Worm (Caenorhabditis elegans) whole organism, young adult: ENCODE results near the gene F10D7.10.

Source experiments
- B0336.3 ChIP-seq: fragments of 200-800 bp; sonication (Bioruptor generic); IDR thresholded peaks from 2 replicates; pipeline ENCODE4 v1.3.6; 2022; ENCODE audit warnings: missing genetic modification characterization, missing compliant biosample characterization
- F37B4.10 ChIP-seq: fragments of 200-800 bp; sonication (Bioruptor generic); IDR thresholded peaks from 2 replicates; pipeline ENCODE4 v1.3.6; 2022; ENCODE audit warnings: missing genetic modification characterization, missing compliant biosample characterization
- F52B5.7 ChIP-seq: sonication (generic microtip); optimal IDR thresholded peaks from 2 replicates; lab custom pipeline; 2016; ENCODE audit warnings: mild to moderate bottlenecking, missing genetic modification characterization, missing compliant biosample characterization
- ZK185.1 ChIP-seq: sonication (generic microtip); optimal IDR thresholded peaks from 2 replicates; lab custom pipeline; 2016; ENCODE audit warnings: mild to moderate bottlenecking, missing genetic modification characterization, missing compliant biosample characterization; ENCODE audit not compliant: poor library complexity, severe bottlenecking
- ama-1 ChIP-seq, 3 experiments: fragments of 150-350 bp in 1 of 3; sonication (generic microtip) in 2 of 3; optimal IDR thresholded peaks; 2 replicates each; lab custom pipeline; 2014 to 2018; ENCODE audit warnings: missing biosample characterization in 2 of 3, missing genetic modification characterization in 2 of 3, missing genetic modification reagents in 2 of 3
- aptf-2 ChIP-seq: fragments of 200-800 bp; sonication (Bioruptor generic); conservative IDR thresholded peaks from 2 replicates; pipeline ENCODE4 v1.3.6; 2022; ENCODE audit warnings: missing genetic modification reagents, missing genetic modification characterization, missing compliant biosample characterization
- ccch-3 ChIP-seq: fragments of 200-800 bp; sonication (Bioruptor generic); optimal IDR thresholded peaks from 2 replicates; lab custom pipeline; 2018; ENCODE audit warnings: mild to moderate bottlenecking, missing genetic modification characterization, missing compliant biosample characterization
- cebp-1 ChIP-seq, 2 experiments: fragments of 200-800 bp in 1 of 2; sonication (Bioruptor generic) in 1 of 2; sonication (generic microtip) in 1 of 2; IDR thresholded peaks in 1 of 2; optimal IDR thresholded peaks in 1 of 2; 2 replicates each; pipeline versions ENCODE4 v1.3.6 to Lab custom; 2017 to 2022; ENCODE audit warnings: missing compliant biosample characterization in 2 of 2, missing genetic modification characterization in 2 of 2, mild to moderate bottlenecking in 1 of 2, missing genetic modification reagents in 1 of 2, moderate library complexity in 1 of 2
- ceh-27 ChIP-seq: fragments of 200-800 bp; sonication (Bioruptor generic); optimal IDR thresholded peaks from 2 replicates; lab custom pipeline; 2018; ENCODE audit warnings: mild to moderate bottlenecking, missing genetic modification characterization, moderate library complexity, missing compliant biosample characterization
- ceh-40 ChIP-seq: fragments of 200-800 bp; sonication (Bioruptor generic); IDR thresholded peaks from 2 replicates; pipeline ENCODE4 v1.3.6; 2022; ENCODE audit warnings: missing genetic modification characterization, missing compliant biosample characterization
- ceh-79 ChIP-seq: sonication (generic microtip); optimal IDR thresholded peaks from 2 replicates; lab custom pipeline; 2017; ENCODE audit warnings: mild to moderate bottlenecking, missing genetic modification characterization, missing compliant biosample characterization
- chd-7 ChIP-seq: sonication (generic microtip); optimal IDR thresholded peaks from 2 replicates; lab custom pipeline; 2016; ENCODE audit warnings: mild to moderate bottlenecking, missing genetic modification characterization, moderate library complexity, missing compliant biosample characterization
- dox-1 ChIP-seq: fragments of 200-800 bp; sonication (Bioruptor generic); IDR thresholded peaks from 2 replicates; pipeline ENCODE4 v1.3.6; 2022; ENCODE audit warnings: missing genetic modification reagents, missing genetic modification characterization, missing compliant biosample characterization
- dpff-1 ChIP-seq: sonication (generic microtip); optimal IDR thresholded peaks from 2 replicates; lab custom pipeline; 2017; ENCODE audit warnings: mild to moderate bottlenecking, missing genetic modification characterization, missing compliant biosample characterization
- dpl-1 ChIP-seq: fragments of 150-350 bp; optimal IDR thresholded peaks from 2 replicates; lab custom pipeline; 2014; ENCODE audit warnings: missing biosample characterization, missing genetic modification reagents, missing genetic modification characterization
- efl-1 ChIP-seq: fragments of 150-350 bp; optimal IDR thresholded peaks from 2 replicates; lab custom pipeline; 2014; ENCODE audit warnings: missing biosample characterization, missing genetic modification reagents, missing genetic modification characterization
- egrh-3 ChIP-seq: fragments of 200-800 bp; sonication (Bioruptor generic); IDR thresholded peaks from 2 replicates; pipeline ENCODE4 v1.3.6; 2022; ENCODE audit warnings: missing genetic modification reagents, missing genetic modification characterization, missing compliant biosample characterization
- ekl-4 ChIP-seq: fragments of 200-800 bp; sonication (Bioruptor generic); IDR thresholded peaks from 2 replicates; pipeline ENCODE4 v1.3.6; 2022; ENCODE audit warnings: missing genetic modification reagents, missing genetic modification characterization, missing compliant biosample characterization
- hlh-26 ChIP-seq: fragments of 200-800 bp; sonication (Bioruptor generic); conservative IDR thresholded peaks from 2 replicates; pipeline ENCODE4 v1.3.6; 2022; ENCODE audit warnings: missing genetic modification reagents, missing genetic modification characterization, missing compliant biosample characterization
- hmg-1.2 ChIP-seq: fragments of 200-800 bp; sonication (Bioruptor generic); IDR thresholded peaks from 2 replicates; pipeline ENCODE4 v1.3.6; 2022; ENCODE audit warnings: missing genetic modification reagents, missing genetic modification characterization, missing compliant biosample characterization
- hrde-1 ChIP-seq: sonication (generic microtip); optimal IDR thresholded peaks from 2 replicates; lab custom pipeline; 2016; ENCODE audit warnings: missing genetic modification characterization, mild to moderate bottlenecking, missing compliant biosample characterization, moderate library complexity, missing genotype, missing genetic modification reagents, borderline replicate concordance
- let-526 ChIP-seq: fragments of 200-800 bp; sonication (Bioruptor generic); IDR thresholded peaks from 2 replicates; pipeline ENCODE4 v1.3.6; 2022; ENCODE audit warnings: missing genetic modification reagents, missing genetic modification characterization, missing compliant biosample characterization
- lin-35 ChIP-seq, 3 experiments: fragments of 150-350 bp in 2 of 3; sonication (generic microtip) in 1 of 3; optimal IDR thresholded peaks; 2 replicates each; lab custom pipeline; 2014 to 2018; ENCODE audit warnings: missing biosample characterization in 3 of 3, missing genetic modification characterization in 3 of 3, missing genetic modification reagents in 3 of 3
- lin-40 ChIP-seq: sonication (generic microtip); optimal IDR thresholded peaks from 2 replicates; lab custom pipeline; 2016; ENCODE audit warnings: missing genetic modification characterization, mild to moderate bottlenecking, missing compliant biosample characterization, missing genotype, missing genetic modification reagents
- lir-1 ChIP-seq: fragments of 200-800 bp; sonication (Bioruptor generic); conservative IDR thresholded peaks from 2 replicates; pipeline ENCODE4 v1.3.6; 2022; ENCODE audit warnings: missing genetic modification reagents, missing genetic modification characterization, missing compliant biosample characterization
- madf-3 ChIP-seq: fragments of 200-800 bp; sonication (Bioruptor generic); IDR thresholded peaks from 2 replicates; pipeline ENCODE4 v1.3.6; 2022; ENCODE audit warnings: missing genetic modification reagents, missing genetic modification characterization, missing compliant biosample characterization
- mcd-1 ChIP-seq: fragments of 200-800 bp; sonication (Bioruptor generic); IDR thresholded peaks from 2 replicates; pipeline ENCODE4 v1.3.6; 2022; ENCODE audit warnings: missing genetic modification reagents, missing genetic modification characterization, missing compliant biosample characterization
- nhr-27 ChIP-seq: fragments of 200-800 bp; sonication (Bioruptor generic); optimal IDR thresholded peaks from 2 replicates; lab custom pipeline; 2018; ENCODE audit warnings: mild to moderate bottlenecking, missing genetic modification characterization, moderate library complexity, missing compliant biosample characterization
- pha-4 ChIP-seq: fragments of 150-350 bp; sonication (generic microtip); optimal IDR thresholded peaks from 2 replicates; lab custom pipeline; 2014; ENCODE audit warnings: missing biosample characterization, missing genetic modification reagents, missing genetic modification characterization
- repo-1 ChIP-seq: sonication (generic microtip); optimal IDR thresholded peaks from 2 replicates; lab custom pipeline; 2017; ENCODE audit warnings: mild to moderate bottlenecking, missing genetic modification characterization, missing compliant biosample characterization
- rpc-1 ChIP-seq, 2 experiments: fragments of 150-350 bp in 1 of 2; sonication (generic microtip) in 1 of 2; optimal IDR thresholded peaks; 2 replicates each; lab custom pipeline; 2014 to 2018; ENCODE audit warnings: missing biosample characterization in 1 of 2, missing genetic modification characterization in 1 of 2, missing genetic modification reagents in 1 of 2, missing genotype in 1 of 2
- snpc-4 ChIP-seq, 5 experiments: fragments of 150-350 bp in 1 of 5; sonication (generic microtip) in 4 of 5; optimal IDR thresholded peaks; 2 replicates each; lab custom pipeline; 2014 to 2018; ENCODE audit warnings: missing genetic modification characterization in 5 of 5, missing biosample characterization in 3 of 5, antibody characterized with exemption in 2 of 5, mild to moderate bottlenecking in 2 of 5, missing compliant biosample characterization in 2 of 5, missing genotype in 2 of 5, moderate library complexity in 2 of 5, missing genetic modification reagents in 1 of 5
- sptf-2 ChIP-seq: fragments of 200-800 bp; sonication (Bioruptor generic); optimal IDR thresholded peaks from 2 replicates; lab custom pipeline; 2018; ENCODE audit warnings: mild to moderate bottlenecking, missing genetic modification characterization, missing compliant biosample characterization
- tbp1 ChIP-seq: fragments of 200-800 bp; sonication (Bioruptor generic); optimal IDR thresholded peaks from 2 replicates; lab custom pipeline; 2018; ENCODE audit warnings: mild to moderate bottlenecking, missing genetic modification characterization, missing compliant biosample characterization
- xnd-1 ChIP-seq: sonication (generic microtip); optimal IDR thresholded peaks from 2 replicates; lab custom pipeline; 2016; ENCODE audit warnings: missing genotype, missing genetic modification reagents, missing genetic modification characterization, missing compliant biosample characterization
- zfh-2 ChIP-seq: fragments of 200-800 bp; sonication (Bioruptor generic); conservative IDR thresholded peaks from 2 replicates; pipeline ENCODE4 v1.3.6; 2022; ENCODE audit warnings: missing genetic modification reagents, missing genetic modification characterization, missing compliant biosample characterization
- ztf-25 ChIP-seq: fragments of 200-800 bp; sonication (Bioruptor generic); IDR thresholded peaks from 2 replicates; pipeline ENCODE4 v1.3.6; 2022; ENCODE audit warnings: missing genetic modification reagents, missing genetic modification characterization, missing compliant biosample characterization
- ztf-26 ChIP-seq: sonication (generic microtip); optimal IDR thresholded peaks from 2 replicates; lab custom pipeline; 2017; ENCODE audit warnings: missing genetic modification characterization, missing compliant biosample characterization
- ztf-6 ChIP-seq: fragments of 200-800 bp; sonication (Bioruptor generic); IDR thresholded peaks from 2 replicates; pipeline ENCODE4 v1.3.6; 2022; ENCODE audit warnings: missing genetic modification reagents, missing genetic modification characterization, missing compliant biosample characterization

F10D7.10 gene

DNA sequence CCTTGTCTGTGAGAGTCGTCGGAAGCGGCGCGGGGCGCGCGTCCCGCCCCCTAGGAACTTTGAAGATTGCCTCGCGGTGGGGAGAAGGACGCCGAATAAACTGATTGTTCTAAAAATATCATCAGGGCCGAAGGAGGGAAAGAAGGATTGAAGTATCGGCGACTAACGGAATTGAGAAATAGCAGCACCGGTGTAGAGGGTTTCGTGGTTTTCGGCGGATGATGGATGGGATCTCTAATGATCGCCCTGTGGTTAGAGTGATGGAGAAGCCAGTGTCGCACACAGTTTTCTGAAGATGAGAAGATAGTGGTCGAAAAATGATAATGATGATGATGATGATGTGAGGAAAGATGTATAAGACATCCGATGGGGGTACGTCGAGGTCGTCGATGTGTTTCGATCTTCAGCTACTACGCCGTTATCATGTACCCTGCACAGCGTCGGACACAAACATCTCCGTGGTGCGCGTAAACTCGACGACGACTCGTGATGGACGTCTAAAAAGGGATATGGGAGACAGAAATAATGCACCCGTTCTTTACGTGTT is 42.0 kb upstream of the F10D7.10 start, which contains the start of gene osm-11:
Gene osm-11, minus strand, starts transcription at position 51 of the 547 bp plus-strand sequence.
- TF ChIP-seq zfh-2 (GFP tag; lab: Robert Waterston, UW) = no peak
- TF ChIP-seq hlh-26 = no peak
- TF ChIP-seq, all 124 proteins: peak for 0

DNA sequence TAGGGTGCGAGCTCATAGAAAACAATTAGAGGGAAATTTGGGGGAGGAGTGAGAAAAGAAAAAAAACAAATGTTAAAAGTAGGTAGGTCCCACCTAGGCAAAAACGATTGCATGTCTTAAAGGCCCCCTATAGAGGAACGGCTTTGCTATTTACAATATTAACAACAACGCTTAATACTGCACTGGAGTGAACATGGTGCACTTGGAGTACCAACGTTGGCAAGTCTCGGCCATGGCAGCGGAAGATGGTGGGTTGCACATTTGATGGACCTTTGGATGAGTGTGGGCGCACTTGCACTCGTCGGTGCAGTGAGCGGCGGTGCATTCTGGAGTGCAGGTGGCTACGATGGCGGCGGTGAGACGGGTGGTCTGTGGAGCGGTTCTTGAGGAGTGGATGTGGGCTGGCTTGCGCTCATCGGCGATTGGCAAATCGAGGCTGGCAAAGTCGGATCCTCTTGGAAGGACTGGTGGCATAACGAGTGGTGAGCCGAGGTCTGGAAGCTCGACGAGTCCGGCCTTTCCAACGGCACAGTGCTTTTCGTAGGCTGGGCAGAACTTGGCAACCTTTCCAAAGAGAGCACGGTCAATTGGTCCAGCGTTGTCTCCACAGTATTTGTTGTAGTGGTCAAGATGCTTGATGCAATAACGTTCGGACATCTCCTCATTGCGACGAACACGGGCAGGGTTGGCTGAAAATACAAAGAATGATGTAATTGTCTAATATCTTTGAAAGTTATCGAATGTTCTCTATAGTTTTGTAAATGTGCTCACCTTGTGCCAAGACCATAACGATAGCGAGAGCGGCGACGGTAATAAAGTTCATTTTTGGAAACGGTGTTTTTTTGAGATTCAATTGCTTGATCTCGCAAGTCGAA is 41.2 kb upstream of the F10D7.10 start:
- TF ChIP-seq efl-1 (no peak), ceh-79 (peak; percentile 59), egrh-3 (GFP tag; lab: Robert Waterston, UW) (peak; percentile 74; the same call in 1 of the 2 replicates), dox-1 (GFP tag; lab: Robert Waterston, UW) (no peak), ama-1 (optimal IDR thresholded peaks at IDR 0.05; lab: Kevin White, UChicago) (peak; percentile 96), ama-1 (GFP tag; optimal IDR thresholded peaks at IDR 0.05; lab: Kevin White, UChicago) (no peak), lir-1 (no peak; the same call in 1 of the 2 replicates), zfh-2 (GFP tag; lab: Robert Waterston, UW) (peak; percentile 86), let-526 (GFP tag; lab: Robert Waterston, UW) (no peak), B0336.3 (GFP tag; lab: Robert Waterston, UW) (0 out of 2 replicates have a peak, but pooled peaks have one; percentile 13), dpl-1 (GFP tag; lab: Kevin White, UChicago) (no peak), F37B4.10 (no peak), sptf-2 (GFP tag; lab: Kevin White, UChicago) (no peak), nhr-27 (tag; lab: Kevin White, UChicago) (peak; percentile 36), lin-40 (tag; lab: Kevin White, UChicago) (no peak), ceh-27 (GFP tag; lab: Kevin White, UChicago) (peak; percentile 2), ztf-6 (GFP tag; lab: Robert Waterston, UW) (no peak), tbp1 (GFP tag; lab: Kevin White, UChicago) (no peak), ztf-26 (peak; percentile 78), aptf-2 (GFP tag; lab: Robert Waterston, UW) (0 out of 2 replicates have a peak, but pooled peaks have one; percentile 12), mcd-1 (GFP tag; lab: Robert Waterston, UW) (no peak), ekl-4 (no peak), rpc-1 (optimal IDR thresholded peaks at IDR 0.05; lab: Kevin White, UChicago) (no peak), rpc-1 (tag; optimal IDR thresholded peaks at IDR 0.05; lab: Kevin White, UChicago) (no peak), hmg-1.2 (GFP tag; lab: Robert Waterston, UW) (no peak), madf-3 (GFP tag; lab: Robert Waterston, UW) (no peak), cebp-1 (GFP tag; IDR thresholded peaks at IDR 0.05; lab: Robert Waterston, UW) (no peak), cebp-1 (tag; optimal IDR thresholded peaks at IDR 0.05; lab: Kevin White, UChicago) (no peak), repo-1 (tag; lab: Kevin White, UChicago) (peak; percentile 41), F52B5.7 (no peak), pha-4 (tag; lab: Kevin White, UChicago) (no peak), hrde-1 (tag; lab: Kevin White, UChicago) (no peak)

DNA sequence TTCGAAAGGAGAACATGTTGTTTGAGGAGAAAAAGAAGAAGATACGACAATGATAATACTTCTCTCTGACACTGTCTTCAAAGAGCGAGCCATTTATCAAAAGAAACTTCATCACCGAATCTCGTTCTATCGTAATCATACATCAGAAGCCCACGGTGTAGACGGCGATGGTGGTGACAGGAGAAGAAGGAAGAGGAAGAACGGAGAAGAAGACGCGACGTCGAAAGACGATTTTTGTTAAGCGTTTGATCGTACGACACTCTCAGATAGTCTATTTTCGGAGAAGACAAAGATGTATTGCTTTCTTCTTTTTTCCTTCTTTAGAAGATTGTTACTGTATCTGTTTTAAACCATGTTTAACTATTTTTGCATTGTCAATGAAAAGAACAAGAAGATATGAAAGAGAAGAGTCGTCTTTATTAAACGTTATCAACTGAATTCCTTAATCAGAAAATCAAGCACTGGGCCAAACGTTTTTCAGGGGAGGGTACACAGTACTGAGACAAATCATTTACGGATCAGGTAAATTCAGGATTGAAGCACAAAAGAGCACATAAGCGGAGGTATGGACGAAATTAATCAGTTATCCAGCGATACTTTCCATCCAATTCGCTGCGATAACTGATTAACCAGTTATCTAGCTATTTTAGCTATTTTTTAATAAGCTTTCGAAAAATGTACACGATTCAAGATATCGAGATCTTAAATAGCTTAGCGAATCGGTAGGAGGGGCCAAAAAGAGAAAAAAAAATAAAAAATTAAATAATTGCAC is 40.4 kb upstream of the F10D7.10 start:
- TF ChIP-seq ztf-25 (GFP tag; lab: Robert Waterston, UW) (no peak), dpff-1 (tag; lab: Kevin White, UChicago) (no peak), ekl-4 (0 out of 2 replicates have a peak, but pooled peaks have one; percentile 7), ccch-3 (no peak), lin-40 (tag; lab: Kevin White, UChicago) (peak; percentile 47), xnd-1 (tag; lab: Kevin White, UChicago) (no peak), chd-7 (tag; lab: Kevin White, UChicago) (peak; percentile 38), rpc-1 (optimal IDR thresholded peaks at IDR 0.05; lab: Kevin White, UChicago) (no peak), rpc-1 (tag; optimal IDR thresholded peaks at IDR 0.05; lab: Kevin White, UChicago) (no peak), ZK185.1 (peak; percentile 28), lin-35 (GFP tag; optimal IDR thresholded peaks at IDR 0.05; lab: Kevin White, UChicago) (peak in 1 of 3 experiments; percentile 18), ceh-79 (no peak), snpc-4 (GFP tag; optimal IDR thresholded peaks at IDR 0.05; lab: Kevin White, UChicago) (no peak), snpc-4 (tag; optimal IDR thresholded peaks at IDR 0.05; lab: Kevin White, UChicago) (no peak), ceh-40 (GFP tag; lab: Robert Waterston, UW) (0 out of 2 replicates have a peak, but pooled peaks have one; percentile 14)
